Fruit fly (Drosophila melanogaster): ENCODE data around the gene tim.

dm6 chr2L:3539996-3540395, 32.1 kb upstream of the tim start:
- TF ChIP-seq Hr39 (optimal IDR thresholded peaks at IDR 0.05), result no peak
- no peak for TF ChIP-seq CG34422 (GFP tag; IDR thresholded peaks at IDR 0.05)
- no peak for TF ChIP-seq gfzf (GFP tag; optimal IDR thresholded peaks at IDR 0.05)
- no peak for TF ChIP-seq zfh1 (GFP tag; IDR thresholded peaks at IDR 0.05)
- TF ChIP-seq CG7963 (GFP tag; IDR thresholded peaks at IDR 0.05; ENCODE audit: partially characterized antibody), result no peak
- no peak for TF ChIP-seq kni (GFP tag; optimal IDR thresholded peaks at IDR 0.05)
- no peak for TF ChIP-seq CG11696 (GFP tag; IDR thresholded peaks at IDR 0.05)
- no peak for TF ChIP-seq CG17328 (GFP tag; IDR thresholded peaks at IDR 0.05)
- TF ChIP-seq CkIIα-i1 (GFP tag; IDR thresholded peaks at IDR 0.05), result no peak
